Worm (Caenorhabditis elegans): ENCODE data around the gene srh-61.

Gene srh-61

DNA sequence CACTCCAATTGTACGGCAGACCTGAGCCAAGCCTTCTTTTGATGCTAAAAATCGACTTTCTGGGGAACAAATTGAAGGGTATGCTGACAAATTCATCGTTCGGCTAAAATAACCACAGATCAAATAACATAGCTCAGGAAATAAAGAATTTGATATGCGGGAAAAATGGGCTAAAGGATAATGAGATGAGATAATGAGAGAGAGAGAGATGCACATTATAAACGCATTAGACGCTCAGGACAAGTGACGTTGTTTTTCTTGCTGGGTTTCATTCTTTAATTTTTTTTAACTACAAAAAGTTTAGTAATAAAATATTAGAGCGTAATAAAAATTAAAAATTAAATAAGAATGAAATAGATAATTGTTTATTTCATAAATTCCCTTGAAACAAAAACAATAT lies 1.6 kb downstream of the srh-61 start, which contains the start of gene srh-69:
srh-69 (minus strand) TSS at position 101 of the 400 bp plus-strand sequence.
- no peak for TF ChIP-seq gmeb-2 (tag; optimal IDR thresholded peaks at IDR 0.05)
- no peak for TF ChIP-seq K09A11.1 (tag; optimal IDR thresholded peaks at IDR 0.05; ENCODE audit: insufficient read depth)
- TF ChIP-seq fkh-10 (GFP tag; optimal IDR thresholded peaks at IDR 0.05) = no peak
- TF ChIP-seq elt-4 (tag; optimal IDR thresholded peaks at IDR 0.05) = no peak
- TF ChIP-seq sdc-2 (tag; optimal IDR thresholded peaks at IDR 0.05) = no peak

DNA sequence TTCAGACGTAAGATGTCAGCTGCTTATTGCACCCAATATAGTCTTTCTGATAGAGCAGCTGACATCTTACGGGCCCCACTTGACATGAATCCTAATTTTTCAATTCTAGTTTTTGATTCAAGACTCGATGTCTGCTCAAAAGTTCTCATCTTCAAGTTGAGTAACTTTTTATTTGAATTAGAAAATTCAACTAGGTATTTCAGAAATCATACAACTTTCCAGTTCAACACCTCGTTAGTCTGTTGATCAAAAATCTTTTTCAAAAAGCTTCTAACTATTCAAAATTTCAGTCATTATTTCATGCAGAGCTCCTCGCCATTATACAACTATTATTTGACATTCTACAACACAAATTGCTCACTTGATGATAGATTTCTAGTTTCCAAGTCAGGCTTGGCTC lies 4.3 kb downstream of the srh-61 start, which contains the start of gene srh-73:
srh-73 (plus strand) TSS at position 301 of the 400 bp plus-strand sequence.
- no peak for TF ChIP-seq sox-2 (GFP tag; IDR thresholded peaks at IDR 0.05)
- TF ChIP-seq ceh-34 (tag; optimal IDR thresholded peaks at IDR 0.05) = no peak
- TF ChIP-seq syd-9 (tag; optimal IDR thresholded peaks at IDR 0.05) = no peak
- TF ChIP-seq elt-2 (tag; optimal IDR thresholded peaks at IDR 0.05) = no peak
- TF ChIP-seq ceh-45 (GFP tag; IDR thresholded peaks at IDR 0.05) = no peak
- no peak for TF ChIP-seq ceh-22 (tag; optimal IDR thresholded peaks at IDR 0.05)
- TF ChIP-seq unc-3 (GFP tag; conservative IDR thresholded peaks at IDR 0.05) = no peak
- TF ChIP-seq unc-3 (tag; optimal IDR thresholded peaks at IDR 0.05) = no peak
- no peak for TF ChIP-seq ceh-18 (tag; optimal IDR thresholded peaks at IDR 0.05)
- TF ChIP-seq ama-1 (optimal IDR thresholded peaks at IDR 0.05) = no peak
- no peak for TF ChIP-seq ets-4 (tag; optimal IDR thresholded peaks at IDR 0.05)
- no peak for TF ChIP-seq fax-1 (tag; optimal IDR thresholded peaks at IDR 0.05)
- TF ChIP-seq dve-1 (tag; optimal IDR thresholded peaks at IDR 0.05) = no peak
- no peak for TF ChIP-seq hlh-8 (tag; optimal IDR thresholded peaks at IDR 0.05)

DNA sequence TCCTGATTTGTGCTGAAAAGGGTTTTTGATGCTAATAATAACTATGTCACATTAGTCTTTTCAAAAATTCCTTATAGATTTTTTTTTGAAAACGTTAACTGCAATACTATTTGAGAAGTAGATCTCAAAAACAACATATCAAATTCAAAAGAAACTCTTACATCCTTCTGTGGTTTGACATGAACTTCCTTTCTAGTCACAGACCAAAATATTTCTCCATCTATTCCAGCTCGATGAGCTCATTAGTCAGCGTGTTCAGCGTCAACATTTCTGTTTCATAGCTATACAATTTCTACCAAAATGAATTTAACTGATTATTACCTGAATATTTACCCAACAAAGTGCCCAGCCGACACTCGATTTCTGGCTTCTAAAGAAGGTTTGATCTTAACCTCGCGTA lies 7.6 kb downstream of the srh-61 start, which contains the start of gene srh-67:
srh-67 (plus strand) TSS at position 301 of the 400 bp plus-strand sequence.
- TF ChIP-seq eyg-1 (tag; optimal IDR thresholded peaks at IDR 0.05) (no peak), nhr-11 (tag; optimal IDR thresholded peaks at IDR 0.05) (no peak), ceh-48 (tag; optimal IDR thresholded peaks at IDR 0.05) (no peak), unc-42 (tag; optimal IDR thresholded peaks at IDR 0.05) (no peak), ama-1 (optimal IDR thresholded peaks at IDR 0.05) (no peak), K02D7.2 (tag; optimal IDR thresholded peaks at IDR 0.05) (no peak), pat-9 (tag; optimal IDR thresholded peaks at IDR 0.05) (no peak), ceh-31 (tag; optimal IDR thresholded peaks at IDR 0.05) (no peak), hlh-15 (tag; optimal IDR thresholded peaks at IDR 0.05) (no peak), C38D4.7 (GFP tag; optimal IDR thresholded peaks at IDR 0.05) (no peak), F13H6.1 (tag; optimal IDR thresholded peaks at IDR 0.05) (no peak), unc-86 (tag; optimal IDR thresholded peaks at IDR 0.05) (no peak), dmd-4 (tag; optimal IDR thresholded peaks at IDR 0.05; ENCODE audit: borderline replicate concordance) (no peak), tbx-7 (tag; optimal IDR thresholded peaks at IDR 0.05) (no peak), nfya-1 (tag; optimal IDR thresholded peaks at IDR 0.05) (no peak), ceh-14 (tag; optimal IDR thresholded peaks at IDR 0.05) (no peak), hlh-13 (GFP tag; optimal IDR thresholded peaks at IDR 0.05) (no peak), hlh-30 (tag; optimal IDR thresholded peaks at IDR 0.05; ENCODE audit: insufficient read depth) (no peak)

DNA sequence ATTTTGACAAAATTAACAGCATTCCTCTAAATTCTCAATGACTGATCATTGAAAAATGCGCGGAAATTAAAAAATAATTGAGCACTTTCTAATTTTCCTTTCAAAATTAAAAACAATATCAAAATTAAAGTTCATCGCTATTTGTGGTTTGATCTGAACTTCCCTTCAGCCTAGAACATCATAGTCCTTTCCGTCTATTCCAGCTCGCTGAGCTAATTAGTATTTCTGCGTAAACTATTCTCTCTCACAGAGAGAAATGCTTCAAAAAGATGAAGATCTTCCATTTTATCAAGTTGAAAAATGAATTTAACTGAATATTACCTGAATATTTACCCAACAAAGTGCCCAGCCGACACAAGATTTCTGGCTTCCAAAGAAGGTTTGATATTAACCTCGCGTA lies 9.2 kb downstream of the srh-61 start, which contains the start of gene srh-68:
srh-68 (plus strand) TSS at position 301 of the 400 bp plus-strand sequence.
- TF ChIP-seq dve-1 (tag; optimal IDR thresholded peaks at IDR 0.05) = no peak
- no peak for TF ChIP-seq tbx-2 (tag; optimal IDR thresholded peaks at IDR 0.05)
- TF ChIP-seq unc-3 (GFP tag; conservative IDR thresholded peaks at IDR 0.05) = no peak
- TF ChIP-seq unc-3 (tag; optimal IDR thresholded peaks at IDR 0.05) = no peak
- no peak for TF ChIP-seq eyg-1 (tag; optimal IDR thresholded peaks at IDR 0.05)
- no peak for TF ChIP-seq madf-2 (tag; optimal IDR thresholded peaks at IDR 0.05)
- no peak for TF ChIP-seq ref-2 (tag; optimal IDR thresholded peaks at IDR 0.05)
- no peak for TF ChIP-seq ceh-24 (tag; optimal IDR thresholded peaks at IDR 0.05)
- no peak for TF ChIP-seq ceh-18 (tag; optimal IDR thresholded peaks at IDR 0.05)
- TF ChIP-seq F13H6.1 (tag; optimal IDR thresholded peaks at IDR 0.05) = no peak
- no peak for TF ChIP-seq nfya-1 (tag; optimal IDR thresholded peaks at IDR 0.05)
- no peak for TF ChIP-seq pag-3 (tag; optimal IDR thresholded peaks at IDR 0.05; ENCODE audit: borderline replicate concordance)
- no peak for TF ChIP-seq ztf-16 (tag; optimal IDR thresholded peaks at IDR 0.05)
- no peak for TF ChIP-seq ceh-30 (tag; optimal IDR thresholded peaks at IDR 0.05)
- TF ChIP-seq unc-55 (GFP tag; optimal IDR thresholded peaks at IDR 0.05) = no peak
- TF ChIP-seq K09A11.1 (tag; optimal IDR thresholded peaks at IDR 0.05; ENCODE audit: insufficient read depth) = no peak
- no peak for TF ChIP-seq fkh-10 (GFP tag; optimal IDR thresholded peaks at IDR 0.05)
- no peak for TF ChIP-seq lin-11 (tag; optimal IDR thresholded peaks at IDR 0.05)
- TF ChIP-seq elt-4 (tag; optimal IDR thresholded peaks at IDR 0.05) = no peak
- no peak for TF ChIP-seq ceh-9 (tag; optimal IDR thresholded peaks at IDR 0.05)
- TF ChIP-seq hlh-15 (tag; optimal IDR thresholded peaks at IDR 0.05) = no peak

Measured in whole organism, late embryonic.